Worm (Caenorhabditis elegans) whole organism, L1 larva: Measurements from ENCODE around the gene C18A11.3.

Experiments
- C04F5.9 ChIP-seq: sonication (generic microtip); optimal IDR thresholded peaks from 2 replicates; lab custom pipeline; 2016; ENCODE audit warnings: missing genetic modification characterization, missing compliant biosample characterization
- C16A3.4 ChIP-seq: fragments of 150-350 bp; optimal IDR thresholded peaks from 2 replicates; lab custom pipeline; 2014; ENCODE audit warnings: missing biosample characterization, missing genetic modification characterization
- F16B12.6 ChIP-seq: fragments of 150-350 bp; optimal IDR thresholded peaks from 2 replicates; lab custom pipeline; 2014; ENCODE audit warnings: missing biosample characterization, missing genetic modification characterization
- aly-2 ChIP-seq: fragments of 150-350 bp; optimal IDR thresholded peaks from 2 replicates; lab custom pipeline; 2014; ENCODE audit warnings: missing biosample characterization, missing genetic modification characterization
- ama-1 ChIP-seq: fragments of 150-350 bp; optimal IDR thresholded peaks from 2 replicates; lab custom pipeline; 2014
- ceh-8 ChIP-seq: fragments of 200-800 bp; sonication (Bioruptor generic); optimal IDR thresholded peaks from 2 replicates; lab custom pipeline; 2018; ENCODE audit warnings: mild to moderate bottlenecking, missing genetic modification characterization, moderate library complexity, missing compliant biosample characterization
- ceh-82 ChIP-seq, 3 experiments: fragments of 150-350 bp in 1 of 3; sonication (generic microtip) in 2 of 3; optimal IDR thresholded peaks; 2 replicates each; lab custom pipeline; 2014 to 2017; ENCODE audit warnings: missing biosample characterization in 3 of 3, missing genetic modification characterization in 3 of 3
- ceh-88 ChIP-seq: fragments of 200-800 bp; sonication (Bioruptor generic); IDR thresholded peaks from 2 replicates; pipeline ENCODE4 v1.3.6; 2022; ENCODE audit warnings: missing genetic modification characterization, missing compliant biosample characterization
- ces-1 ChIP-seq: fragments of 150-350 bp; optimal IDR thresholded peaks from 2 replicates; lab custom pipeline; 2014; ENCODE audit warnings: missing biosample characterization, missing genetic modification reagents, missing genetic modification characterization
- dsc-1 ChIP-seq: sonication (generic microtip); optimal IDR thresholded peaks from 2 replicates; lab custom pipeline; 2016; ENCODE audit warnings: mild to moderate bottlenecking, missing genetic modification characterization, missing compliant biosample characterization
- efl-3 ChIP-seq: fragments of 200-800 bp; sonication (Bioruptor generic); optimal IDR thresholded peaks from 2 replicates; lab custom pipeline; 2018; ENCODE audit warnings: mild to moderate bottlenecking, missing genetic modification characterization, missing compliant biosample characterization
- elt-2 ChIP-seq: sonication (generic microtip); optimal IDR thresholded peaks from 2 replicates; lab custom pipeline; 2016; ENCODE audit warnings: missing genetic modification characterization, mild to moderate bottlenecking, inconsistent platforms, missing compliant biosample characterization, missing genetic modification reagents
- elt-3 ChIP-seq, 6 experiments: fragments of 150-350 bp in 1 of 6; sonication (generic microtip); optimal IDR thresholded peaks; 2 replicates each; lab custom pipeline; 2017 to 2018; ENCODE audit warnings: missing biosample characterization in 6 of 6, missing genetic modification characterization in 6 of 6, inconsistent platforms in 1 of 6
- fkh-10 ChIP-seq: sonication (generic microtip); optimal IDR thresholded peaks from 2 replicates; lab custom pipeline; 2017; ENCODE audit warnings: missing biosample characterization, missing genetic modification reagents, missing genetic modification characterization
- fkh-4 ChIP-seq: sonication (generic microtip); optimal IDR thresholded peaks from 2 replicates; lab custom pipeline; 2016; ENCODE audit warnings: missing compliant biosample characterization, missing genetic modification characterization, borderline replicate concordance
- fkh-8 ChIP-seq: sonication (generic microtip); optimal IDR thresholded peaks from 2 replicates; lab custom pipeline; 2016; ENCODE audit warnings: mild to moderate bottlenecking, missing genetic modification characterization, missing compliant biosample characterization
- fos-1 ChIP-seq: fragments of 150-350 bp; optimal IDR thresholded peaks from 2 replicates; lab custom pipeline; 2014; ENCODE audit warnings: missing biosample characterization, missing genetic modification characterization
- grh-1 ChIP-seq: fragments of 200-800 bp; sonication (Bioruptor generic); IDR thresholded peaks from 2 replicates; pipeline ENCODE4 v1.3.6; 2022; ENCODE audit warnings: missing genetic modification reagents, missing genetic modification characterization, missing compliant biosample characterization
- hlh-4 ChIP-seq: sonication (generic microtip); optimal IDR thresholded peaks from 2 replicates; lab custom pipeline; 2016; ENCODE audit warnings: mild to moderate bottlenecking, missing genetic modification characterization, missing compliant biosample characterization
- hpl-2 ChIP-seq: fragments of 150-350 bp; optimal IDR thresholded peaks from 2 replicates; lab custom pipeline; 2014; ENCODE audit warnings: missing biosample characterization, missing genetic modification reagents, missing genetic modification characterization
- jun-1 ChIP-seq: fragments of 150-350 bp; optimal IDR thresholded peaks from 2 replicates; lab custom pipeline; 2014; ENCODE audit warnings: missing biosample characterization, missing genetic modification reagents, missing genetic modification characterization
- lin-13 ChIP-seq: fragments of 150-350 bp; optimal IDR thresholded peaks from 2 replicates; lab custom pipeline; 2014; ENCODE audit warnings: missing biosample characterization, missing genetic modification reagents, missing genetic modification characterization
- lin-14 ChIP-seq: fragments of 200-800 bp; sonication (Bioruptor generic); optimal IDR thresholded peaks from 2 replicates; lab custom pipeline; 2018; ENCODE audit warnings: mild to moderate bottlenecking, missing genetic modification characterization, moderate library complexity, missing compliant biosample characterization
- lin-35 ChIP-seq, 2 experiments: fragments of 150-350 bp; optimal IDR thresholded peaks; 2 replicates each; lab custom pipeline; 2014; ENCODE audit warnings: missing biosample characterization in 2 of 2, missing genetic modification characterization in 2 of 2, missing genetic modification reagents in 2 of 2
- lin-39 ChIP-seq: fragments of 150-350 bp; optimal IDR thresholded peaks from 2 replicates; lab custom pipeline; 2014; ENCODE audit warnings: missing biosample characterization, missing genetic modification reagents, missing genetic modification characterization
- lsy-2 ChIP-seq, 2 experiments: fragments of 150-350 bp; optimal IDR thresholded peaks; 2 replicates each; lab custom pipeline; 2014; ENCODE audit warnings: missing biosample characterization in 2 of 2, missing genetic modification characterization in 2 of 2
- mdl-1 ChIP-seq, 2 experiments: fragments of 150-350 bp; optimal IDR thresholded peaks; 2 replicates each; lab custom pipeline; 2014 to 2017; ENCODE audit warnings: missing biosample characterization in 2 of 2, missing genetic modification characterization in 2 of 2, inconsistent platforms in 1 of 2
- mep-1 ChIP-seq: fragments of 150-350 bp; optimal IDR thresholded peaks from 2 replicates; lab custom pipeline; 2014; ENCODE audit warnings: missing biosample characterization, missing genetic modification characterization
- nhr-11 ChIP-seq: fragments of 150-350 bp; optimal IDR thresholded peaks from 2 replicates; lab custom pipeline; 2014; ENCODE audit warnings: missing biosample characterization, missing genetic modification characterization
- nhr-19 ChIP-seq: fragments of 200-800 bp; sonication (Bioruptor generic); conservative IDR thresholded peaks from 2 replicates; pipeline ENCODE4 v1.3.6; 2022; ENCODE audit warnings: missing genetic modification characterization, missing compliant biosample characterization
- nhr-20 ChIP-seq: sonication (generic microtip); optimal IDR thresholded peaks from 2 replicates; lab custom pipeline; 2016; ENCODE audit warnings: mild to moderate bottlenecking, missing genetic modification characterization, missing compliant biosample characterization
- nhr-71 ChIP-seq: sonication (generic microtip); optimal IDR thresholded peaks from 2 replicates; lab custom pipeline; 2016; ENCODE audit warnings: mild to moderate bottlenecking, missing genetic modification characterization, moderate library complexity, missing compliant biosample characterization
- nhr-84 ChIP-seq: sonication (generic microtip); optimal IDR thresholded peaks from 2 replicates; lab custom pipeline; 2017; ENCODE audit warnings: missing biosample characterization, missing genetic modification characterization
- nhr-85 ChIP-seq: sonication (generic microtip); peaks from one replicate; lab custom pipeline; 2016; ENCODE audit warnings: missing genetic modification characterization, inconsistent platforms, missing compliant biosample characterization
- nhr-90 ChIP-seq: sonication (generic microtip); optimal IDR thresholded peaks from 2 replicates; lab custom pipeline; 2016; ENCODE audit warnings: mild to moderate bottlenecking, missing genetic modification characterization, missing compliant biosample characterization; ENCODE audit not compliant: poor library complexity
- pax-3 ChIP-seq: fragments of 200-800 bp; sonication (Bioruptor generic); optimal IDR thresholded peaks from 2 replicates; lab custom pipeline; 2018; ENCODE audit warnings: mild to moderate bottlenecking, missing genetic modification characterization, moderate library complexity, missing compliant biosample characterization
- pqm-1 ChIP-seq: sonication (generic microtip); optimal IDR thresholded peaks from 3 replicates; lab custom pipeline; 2017; ENCODE audit warnings: missing biosample characterization, missing genetic modification characterization
- rnt-1 ChIP-seq: sonication (generic microtip); optimal IDR thresholded peaks from 2 replicates; lab custom pipeline; 2016; ENCODE audit warnings: mild to moderate bottlenecking, missing genetic modification characterization, moderate library complexity, missing compliant biosample characterization
- skn-1 ChIP-seq: fragments of 150-350 bp; optimal IDR thresholded peaks from 2 replicates; lab custom pipeline; 2014; ENCODE audit warnings: missing biosample characterization, missing genetic modification characterization
- snu-23 ChIP-seq: sonication (generic microtip); optimal IDR thresholded peaks from 2 replicates; lab custom pipeline; 2016; ENCODE audit warnings: missing genetic modification characterization, missing compliant biosample characterization
- sox-4 ChIP-seq: sonication (generic microtip); optimal IDR thresholded peaks from 2 replicates; lab custom pipeline; 2016; ENCODE audit warnings: missing genetic modification characterization, missing compliant biosample characterization
- sptf-1 ChIP-seq: fragments of 150-350 bp; optimal IDR thresholded peaks from 2 replicates; lab custom pipeline; 2014; ENCODE audit warnings: missing biosample characterization, missing genetic modification characterization
- sup-37 ChIP-seq: fragments of 200-800 bp; sonication (Bioruptor generic); optimal IDR thresholded peaks from 2 replicates; lab custom pipeline; 2018; ENCODE audit warnings: mild to moderate bottlenecking, missing genetic modification characterization, missing compliant biosample characterization
- swsn-7 ChIP-seq: sonication (generic microtip); optimal IDR thresholded peaks from 2 replicates; lab custom pipeline; 2016; ENCODE audit warnings: missing genetic modification characterization, missing compliant biosample characterization
- tbx-2 ChIP-seq: sonication (generic microtip); optimal IDR thresholded peaks from 2 replicates; lab custom pipeline; 2016; ENCODE audit warnings: missing genetic modification characterization, missing compliant biosample characterization
- unc-130 ChIP-seq: fragments of 150-350 bp; optimal IDR thresholded peaks from 2 replicates; lab custom pipeline; 2017; ENCODE audit warnings: missing biosample characterization, missing genetic modification characterization, inconsistent platforms
- unc-30 ChIP-seq: sonication (generic microtip); optimal IDR thresholded peaks from 2 replicates; lab custom pipeline; 2017; ENCODE audit warnings: missing biosample characterization, missing genetic modification characterization
- unc-98 ChIP-seq: fragments of 200-800 bp; sonication (Bioruptor generic); IDR thresholded peaks from 2 replicates; pipeline ENCODE4 v1.3.6; 2022; ENCODE audit warnings: missing genetic modification characterization, missing compliant biosample characterization
- vab-15 ChIP-seq: sonication (generic microtip); optimal IDR thresholded peaks from 2 replicates; lab custom pipeline; 2017; ENCODE audit warnings: missing genotype, mild to moderate bottlenecking, missing genetic modification characterization, missing compliant biosample characterization
- zag-1 ChIP-seq: fragments of 150-350 bp; optimal IDR thresholded peaks from 2 replicates; lab custom pipeline; 2014; ENCODE audit warnings: missing biosample characterization, missing genetic modification characterization
- ztf-4 ChIP-seq: fragments of 150-350 bp; optimal IDR thresholded peaks from 2 replicates; lab custom pipeline; 2014; ENCODE audit warnings: missing biosample characterization, missing genetic modification characterization

C18A11.3 gene

ce11 chrX:8089266-8089909 is 28.5 kb downstream of the C18A11.3 start (continued):
- TF ChIP-seq nhr-90 (tag; lab: Kevin White, UChicago), result peak; percentile 15
- TF ChIP-seq fkh-4 (tag; lab: Kevin White, UChicago), result no peak
- TF ChIP-seq snu-23, result peak; percentile 24
- TF ChIP-seq efl-3 (GFP tag; lab: Kevin White, UChicago), result no peak
- no peak for TF ChIP-seq aly-2
- no peak for TF ChIP-seq fos-1 (tag; lab: Kevin White, UChicago)
- TF ChIP-seq unc-98, result no peak
- peak; percentile 9 for TF ChIP-seq swsn-7 (tag; lab: Kevin White, UChicago)
- no peak for TF ChIP-seq zag-1 (tag; lab: Kevin White, UChicago)
- no peak for TF ChIP-seq pqm-1 (tag; lab: Kevin White, UChicago)
- peak; percentile 43 for TF ChIP-seq lin-14
- TF ChIP-seq F16B12.6 (tag; lab: Kevin White, UChicago), result peak; percentile 80

ce11 chrX:8089916-8090315 is 29.0 kb downstream of the C18A11.3 start:
- TF ChIP-seq sptf-1 (tag; lab: Kevin White, UChicago) (no peak), lin-14 (peak; percentile 69), mdl-1 (tag; optimal IDR thresholded peaks at IDR 0.05; lab: Kevin White, UChicago) (peak in 1 of 2 experiments; percentile 37), C04F5.9 (tag; lab: Kevin White, UChicago) (no peak), unc-130 (no peak), fkh-8 (tag; lab: Kevin White, UChicago) (peak; percentile 88), swsn-7 (tag; lab: Kevin White, UChicago) (peak; percentile 1), ces-1 (GFP tag; lab: Kevin White, UChicago) (no peak), lin-39 (no peak), hpl-2 (no peak), efl-3 (GFP tag; lab: Kevin White, UChicago) (no peak), rnt-1 (tag; lab: Kevin White, UChicago) (peak; percentile 11), nhr-85 (tag; lab: Kevin White, UChicago) (peak; percentile 73), elt-3 (tag; optimal IDR thresholded peaks at IDR 0.05; lab: Kevin White, UChicago) (peak in 4 of 6 experiments; percentile 16 to 60 (median 26)), pax-3 (peak; percentile 68), mep-1 (tag; lab: Kevin White, UChicago) (peak; percentile 8), fkh-10 (GFP tag; lab: Kevin White, UChicago) (peak; percentile 44), grh-1 (GFP tag; lab: Robert Waterston, UW) (no peak), hlh-4 (tag; lab: Kevin White, UChicago) (no peak), ama-1 (no peak), ztf-4 (peak; percentile 20), ceh-8 (no peak), zag-1 (tag; lab: Kevin White, UChicago) (no peak), skn-1 (tag; lab: Kevin White, UChicago) (no peak), dsc-1 (tag; lab: Kevin White, UChicago) (peak; percentile 89), lin-35 (GFP tag; optimal IDR thresholded peaks at IDR 0.05; lab: Kevin White, UChicago) (peak in 1 of 2 experiments; percentile 49), nhr-84 (tag; lab: Kevin White, UChicago) (no peak), C16A3.4 (no peak), ceh-82 (tag; optimal IDR thresholded peaks at IDR 0.05; lab: Kevin White, UChicago) (peak in 1 of 3 experiments; percentile 7), ceh-88 (GFP tag; lab: Robert Waterston, UW) (no peak), sup-37 (GFP tag; lab: Kevin White, UChicago) (no peak), vab-15 (tag; lab: Kevin White, UChicago) (peak; percentile 19), sox-4 (tag; lab: Kevin White, UChicago) (peak; percentile 81), jun-1 (tag; lab: Kevin White, UChicago) (no peak), unc-30 (tag; lab: Kevin White, UChicago) (no peak), elt-2 (peak; percentile 8), nhr-71 (tag; lab: Kevin White, UChicago) (peak; percentile 81), nhr-11 (peak; percentile 31), nhr-20 (tag; lab: Kevin White, UChicago) (peak; percentile 73), lsy-2 (tag; optimal IDR thresholded peaks at IDR 0.05; lab: Kevin White, UChicago) (peak; percentile 14 to 52), nhr-19 (GFP tag; lab: Robert Waterston, UW) (peak; percentile 38), tbx-2 (tag; lab: Kevin White, UChicago) (peak; percentile 41), snu-23 (peak; percentile 51), lin-13 (GFP tag; lab: Kevin White, UChicago) (no peak)
